Fruit fly (Drosophila melanogaster) whole organism, embryonic: ENCODE measurements around the gene fmt.
A peak's percentile ranks its signal among the peaks of the same experiment; 100 is the strongest.

Experiments used
- CG10209 ChIP-seq: fragments of 200-800 bp; sonication (Bioruptor generic); optimal IDR thresholded peaks from 3 replicates; lab custom pipeline; 2017; ENCODE audit warnings: missing biosample characterization, mild to moderate bottlenecking, missing genetic modification characterization, missing genetic modification reagents
- CG10267 ChIP-seq: fragments of 200-800 bp; sonication (Bioruptor generic); optimal IDR thresholded peaks from 2 replicates; lab custom pipeline; 2018; ENCODE audit warnings: missing biosample characterization, mild to moderate bottlenecking, missing genetic modification characterization, moderate library complexity
- CG11504 ChIP-seq: fragments of 200-800 bp; sonication (Bioruptor generic); optimal IDR thresholded peaks from 3 replicates; lab custom pipeline; 2019; ENCODE audit warnings: missing biosample characterization, mild to moderate bottlenecking, missing genetic modification characterization, moderate library complexity
- CG1603 ChIP-seq: fragments of 200-800 bp; sonication (Bioruptor generic); optimal IDR thresholded peaks from 2 replicates; lab custom pipeline; 2019; ENCODE audit warnings: missing biosample characterization, mild to moderate bottlenecking, missing genetic modification characterization, moderate library complexity
- CG1647 ChIP-seq: fragments of 200-800 bp; sonication (Bioruptor generic); optimal IDR thresholded peaks from 3 replicates; lab custom pipeline; 2016; ENCODE audit warnings: missing biosample characterization, missing genetic modification characterization
- CG16779 ChIP-seq: fragments of 200-800 bp; sonication (Bioruptor generic); IDR thresholded peaks from 2 replicates; pipeline ENCODE4 v1.3.6; 2022; ENCODE audit warnings: missing biosample characterization, missing genetic modification characterization
- CG17359 ChIP-seq: fragments of 200-800 bp; sonication (Bioruptor generic); optimal IDR thresholded peaks from 3 replicates; lab custom pipeline; 2018; ENCODE audit warnings: missing biosample characterization, mild to moderate bottlenecking, missing genetic modification characterization, moderate library complexity
- CG17361 ChIP-seq: fragments of 200-800 bp; sonication (Bioruptor generic); IDR thresholded peaks from 3 replicates; pipeline ENCODE4 v1.3.6; 2022; ENCODE audit warnings: missing biosample characterization, missing genetic modification characterization
- CG17568 ChIP-seq: fragments of 200-800 bp; sonication (Bioruptor generic); optimal IDR thresholded peaks from 2 replicates; lab custom pipeline; 2018; ENCODE audit warnings: missing biosample characterization, mild to moderate bottlenecking, missing genetic modification characterization, moderate library complexity
- CG2120 ChIP-seq: fragments of 200-800 bp; sonication (Bioruptor generic); optimal IDR thresholded peaks from 3 replicates; lab custom pipeline; 2016; ENCODE audit warnings: missing biosample characterization, missing genetic modification characterization
- CG2129 ChIP-seq: fragments of 200-800 bp; sonication (Bioruptor generic); IDR thresholded peaks from 2 replicates; pipeline ENCODE4 v1.3.6; 2022; ENCODE audit warnings: missing biosample characterization, missing genetic modification characterization; ENCODE audit not compliant: partially characterized antibody
- CG30403 ChIP-seq: fragments of 200-800 bp; sonication (Bioruptor generic); optimal IDR thresholded peaks from 3 replicates; lab custom pipeline; 2016; ENCODE audit warnings: missing biosample characterization, missing genetic modification characterization
- CG31224 ChIP-seq: fragments of 200-800 bp; sonication (Bioruptor generic); IDR thresholded peaks from 2 replicates; pipeline ENCODE4 v1.3.6; 2022; ENCODE audit warnings: missing biosample characterization, missing genetic modification characterization
- CG4360 ChIP-seq: fragments of 200-800 bp; sonication (Bioruptor generic); IDR thresholded peaks from 2 replicates; pipeline ENCODE4 v1.3.6; 2022; ENCODE audit warnings: missing biosample characterization, missing genetic modification characterization
- CG6654 ChIP-seq: fragments of 200-800 bp; sonication (Bioruptor generic); optimal IDR thresholded peaks from 2 replicates; lab custom pipeline; 2017; ENCODE audit warnings: missing biosample characterization, mild to moderate bottlenecking, missing genetic modification characterization
- CG6683 ChIP-seq: fragments of 200-800 bp; sonication (Bioruptor generic); optimal IDR thresholded peaks from 2 replicates; lab custom pipeline; 2017; ENCODE audit warnings: missing biosample characterization, mild to moderate bottlenecking, missing genetic modification characterization, missing genetic modification reagents
- CG6791 ChIP-seq: fragments of 200-800 bp; sonication (Bioruptor generic); IDR thresholded peaks from 3 replicates; pipeline ENCODE4 v1.3.6; 2022; ENCODE audit warnings: missing biosample characterization, missing genetic modification characterization; ENCODE audit not compliant: partially characterized antibody
- CG8089 ChIP-seq: fragments of 200-800 bp; sonication (Bioruptor generic); optimal IDR thresholded peaks from 3 replicates; lab custom pipeline; 2016; ENCODE audit warnings: missing biosample characterization, missing genetic modification characterization
- CG8388 ChIP-seq: fragments of 200-800 bp; sonication (Bioruptor generic); optimal IDR thresholded peaks from 2 replicates; lab custom pipeline; 2019; ENCODE audit warnings: missing biosample characterization, mild to moderate bottlenecking, missing genetic modification characterization, moderate library complexity
- Dip2 ChIP-seq: fragments of 200-800 bp; sonication (Bioruptor generic); IDR thresholded peaks from 2 replicates; pipeline ENCODE4 v1.3.6; 2022; ENCODE audit warnings: missing biosample characterization, missing genetic modification characterization
- Dp ChIP-seq: fragments of 200-800 bp; sonication (Bioruptor generic); optimal IDR thresholded peaks from 2 replicates; lab custom pipeline; 2018; ENCODE audit warnings: missing biosample characterization, mild to moderate bottlenecking, missing genetic modification characterization, moderate library complexity
- Drgx ChIP-seq: fragments of 200-800 bp; sonication (Bioruptor generic); IDR thresholded peaks from 2 replicates; pipeline ENCODE4 v1.3.6; 2022; ENCODE audit warnings: missing biosample characterization, missing genetic modification characterization
- HLH3B ChIP-seq: fragments of 200-800 bp; sonication (Bioruptor generic); IDR thresholded peaks from 2 replicates; pipeline ENCODE4 v1.3.6; 2022; ENCODE audit warnings: missing biosample characterization, missing genetic modification characterization
- HLH4C ChIP-seq: fragments of 200-800 bp; sonication (Bioruptor generic); IDR thresholded peaks from 3 replicates; pipeline ENCODE4 v1.3.6; 2022; ENCODE audit warnings: missing biosample characterization, missing genetic modification characterization; ENCODE audit not compliant: partially characterized antibody
- Hand ChIP-seq: fragments of 200-800 bp; sonication (Bioruptor generic); optimal IDR thresholded peaks from 2 replicates; lab custom pipeline; 2017; ENCODE audit warnings: mild to moderate bottlenecking, missing biosample characterization, missing genetic modification reagents, missing genetic modification characterization
- MBD-R2 ChIP-seq: fragments of 200-800 bp; sonication (Bioruptor generic); IDR thresholded peaks from 2 replicates; pipeline ENCODE4 v1.3.6; 2022; ENCODE audit warnings: missing biosample characterization, missing genetic modification characterization
- Mes4 ChIP-seq: fragments of 200-800 bp; sonication (Bioruptor generic); optimal IDR thresholded peaks from 2 replicates; lab custom pipeline; 2016; ENCODE audit warnings: missing biosample characterization, missing genetic modification characterization
- NK7.1 ChIP-seq: fragments of 200-800 bp; sonication (Bioruptor generic); optimal IDR thresholded peaks from 3 replicates; lab custom pipeline; 2016; ENCODE audit warnings: missing biosample characterization, missing genetic modification characterization
- Rfx ChIP-seq: fragments of 200-800 bp; sonication (Bioruptor generic); IDR thresholded peaks from 2 replicates; pipeline ENCODE4 v1.3.6; 2022; ENCODE audit warnings: missing biosample characterization, missing genetic modification characterization
- abd-A ChIP-seq: fragments of 200-800 bp; sonication (Bioruptor generic); optimal IDR thresholded peaks from 3 replicates; lab custom pipeline; 2019; ENCODE audit warnings: missing biosample characterization, mild to moderate bottlenecking, missing genetic modification characterization, moderate library complexity
- bab2 ChIP-seq: fragments of 200-800 bp; sonication (Bioruptor generic); optimal IDR thresholded peaks from 2 replicates; lab custom pipeline; 2016; ENCODE audit warnings: missing biosample characterization, missing genetic modification characterization
- btn ChIP-seq: fragments of 200-800 bp; sonication (Bioruptor generic); optimal IDR thresholded peaks from 2 replicates; lab custom pipeline; 2016; ENCODE audit warnings: missing biosample characterization, missing genetic modification characterization
- chm ChIP-seq: fragments of 200-800 bp; sonication (Bioruptor generic); IDR thresholded peaks from 2 replicates; pipeline ENCODE4 v1.3.6; 2022; ENCODE audit warnings: missing biosample characterization, missing genetic modification characterization
- chn ChIP-seq: fragments of 200-800 bp; sonication (Bioruptor generic); optimal IDR thresholded peaks from 2 replicates; lab custom pipeline; 2016; ENCODE audit warnings: missing biosample characterization, missing genetic modification characterization
- ewg ChIP-seq: fragments of 200-800 bp; sonication (Bioruptor generic); optimal IDR thresholded peaks from 3 replicates; lab custom pipeline; 2017; ENCODE audit warnings: mild to moderate bottlenecking, missing biosample characterization, missing genetic modification reagents, missing genetic modification characterization
- fd102C ChIP-seq: fragments of 200-800 bp; sonication (Bioruptor generic); optimal IDR thresholded peaks from 2 replicates; lab custom pipeline; 2018; ENCODE audit warnings: missing biosample characterization, mild to moderate bottlenecking, missing genetic modification characterization, moderate library complexity
- fd64A ChIP-seq: fragments of 200-800 bp; sonication (Bioruptor generic); optimal IDR thresholded peaks from 3 replicates; lab custom pipeline; 2018; ENCODE audit warnings: missing biosample characterization, mild to moderate bottlenecking, missing genetic modification characterization
- gcm2 ChIP-seq: fragments of 200-800 bp; sonication (Bioruptor generic); optimal IDR thresholded peaks from 2 replicates; lab custom pipeline; 2016; ENCODE audit warnings: missing biosample characterization, missing genetic modification characterization
- gt ChIP-seq: fragments of 200-800 bp; sonication (Bioruptor generic); IDR thresholded peaks from 2 replicates; pipeline ENCODE4 v1.3.6; 2022; ENCODE audit warnings: missing biosample characterization, missing genetic modification characterization
- lilli ChIP-seq: fragments of 200-800 bp; sonication (Bioruptor generic); optimal IDR thresholded peaks from 3 replicates; lab custom pipeline; 2016; ENCODE audit warnings: missing biosample characterization, missing genetic modification characterization
- lov ChIP-seq, 2 experiments: fragments of 200-800 bp in 1 of 2; fragments of >200 bp in 1 of 2; sonication (Bioruptor generic) in 1 of 2; IDR thresholded peaks in 1 of 2; optimal IDR thresholded peaks in 1 of 2; 2 replicates in 1 of 2; 3 replicates in 1 of 2; pipeline versions ENCODE4 v1.3.6 to Lab custom; 2017 to 2022; ENCODE audit warnings: missing biosample characterization in 1 of 2, missing genetic modification characterization in 1 of 2
- pb ChIP-seq: fragments of 200-800 bp; sonication (Bioruptor generic); optimal IDR thresholded peaks from 3 replicates; lab custom pipeline; 2016; ENCODE audit warnings: missing biosample characterization, missing genetic modification characterization
- sob ChIP-seq: fragments of 200-800 bp; sonication (Bioruptor generic); IDR thresholded peaks from 2 replicates; pipeline ENCODE4 v1.3.6; 2022; ENCODE audit warnings: missing biosample characterization, missing genetic modification characterization
- stc ChIP-seq: fragments of 200-800 bp; sonication (Bioruptor generic); IDR thresholded peaks from 2 replicates; pipeline ENCODE4 v1.3.6; 2022; ENCODE audit warnings: missing biosample characterization, missing genetic modification characterization
- tgo ChIP-seq: fragments of 200-800 bp; sonication (Bioruptor generic); IDR thresholded peaks from 3 replicates; pipeline ENCODE4 v1.3.6; 2022; ENCODE audit warnings: missing biosample characterization, missing genetic modification characterization
- tio ChIP-seq: fragments of 200-800 bp; sonication (Bioruptor generic); optimal IDR thresholded peaks from 2 replicates; lab custom pipeline; 2017; ENCODE audit warnings: missing biosample characterization, missing genetic modification characterization, inconsistent platforms
- tll ChIP-seq, 2 experiments: fragments of 200-800 bp in 1 of 2; fragments of >200 bp in 1 of 2; sonication (Bioruptor generic) in 1 of 2; optimal IDR thresholded peaks; 2 replicates each; lab custom pipeline; 2017 to 2019; ENCODE audit warnings: missing biosample characterization in 2 of 2, missing genetic modification characterization in 2 of 2, mild to moderate bottlenecking in 1 of 2, moderate library complexity in 1 of 2
- trh ChIP-seq: fragments of 200-800 bp; sonication (Bioruptor generic); optimal IDR thresholded peaks from 2 replicates; lab custom pipeline; 2016; ENCODE audit warnings: missing biosample characterization, missing genetic modification characterization
- unpg ChIP-seq: fragments of 200-800 bp; sonication (Bioruptor generic); optimal IDR thresholded peaks from 3 replicates; lab custom pipeline; 2018; ENCODE audit warnings: missing biosample characterization, mild to moderate bottlenecking, missing genetic modification characterization, moderate library complexity
- zen2 ChIP-seq: fragments of 200-800 bp; sonication (Bioruptor generic); IDR thresholded peaks from 3 replicates; pipeline ENCODE4 v1.3.6; 2022; ENCODE audit warnings: missing biosample characterization, missing genetic modification characterization; ENCODE audit not compliant: partially characterized antibody

fmt gene

DNA sequence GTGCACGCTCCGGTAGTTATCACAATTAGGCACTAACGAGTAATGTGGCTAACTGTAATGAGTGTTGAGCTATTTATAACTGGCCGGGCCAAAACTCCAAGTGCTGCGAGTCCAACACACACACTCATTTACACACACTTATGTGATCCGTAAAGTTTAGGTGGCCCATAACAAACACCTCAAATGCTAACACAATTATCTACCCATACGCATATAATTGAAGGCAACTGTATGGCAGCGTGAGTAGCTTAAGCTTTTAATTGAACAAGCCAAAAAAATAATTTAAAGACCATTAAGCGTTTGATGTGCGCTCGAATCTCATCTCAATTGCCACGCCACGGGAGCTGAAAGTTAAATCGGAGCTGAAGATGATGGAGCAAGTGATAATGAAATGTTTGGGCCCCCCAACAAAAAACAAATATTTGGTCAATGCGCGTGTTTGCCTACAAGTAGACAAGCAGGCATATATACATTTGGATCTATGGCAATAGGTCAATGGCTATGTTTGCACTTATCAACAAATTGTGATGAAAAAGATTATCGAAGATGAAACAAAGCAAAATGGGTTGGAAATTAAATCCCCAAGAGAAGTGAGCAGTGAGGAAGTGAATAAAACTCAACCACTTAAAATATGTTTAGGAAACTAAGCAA, 33.6 kb downstream of the fmt start, which contains the start of gene Cpr65Av (continued):
- TF ChIP-seq CG11504 (peak; percentile 12), gcm2 (GFP tag; lab: Kevin White, UChicago) (no peak), CG8089 (GFP tag; lab: Kevin White, UChicago) (no peak), ewg (GFP tag; lab: Kevin White, UChicago) (no peak), CG4360 (GFP tag; lab: Robert Waterston, UW) (no peak), CG17361 (no peak), CG10267 (tag; lab: Kevin White, UChicago) (no peak), lilli (no peak), CG1603 (tag; lab: Kevin White, UChicago) (peak; percentile 48), CG6654 (GFP tag; lab: Kevin White, UChicago) (no peak), CG2120 (GFP tag; lab: Kevin White, UChicago) (no peak), Dp (GFP tag; lab: Kevin White, UChicago) (no peak), CG10209 (GFP tag; lab: Kevin White, UChicago) (peak; percentile 10), zen2 (GFP tag; lab: Robert Waterston, UW) (no peak), CG30403 (GFP tag; lab: Kevin White, UChicago) (no peak), fd64A (peak; percentile 16), Drgx (no peak), pb (GFP tag; lab: Kevin White, UChicago) (no peak), stc (GFP tag; lab: Robert Waterston, UW) (no peak), abd-A (tag; lab: Kevin White, UChicago) (no peak), HLH3B (GFP tag; lab: Robert Waterston, UW) (0 out of 2 replicates have a peak, but pooled peaks have one; percentile 34), CG6683 (GFP tag; lab: Kevin White, UChicago) (no peak), fd102C (GFP tag; lab: Kevin White, UChicago) (no peak), sob (GFP tag; lab: Robert Waterston, UW) (no peak), HLH4C (GFP tag; lab: Robert Waterston, UW) (no peak), tgo (GFP tag; lab: Robert Waterston, UW) (no peak), tll (GFP tag; optimal IDR thresholded peaks at IDR 0.05; lab: Kevin White, UChicago) (no peak), CG17568 (GFP tag; lab: Kevin White, UChicago) (no peak), btn (GFP tag; lab: Kevin White, UChicago) (no peak), chm (GFP tag; lab: Robert Waterston, UW) (no peak), CG17359 (tag; lab: Kevin White, UChicago) (peak; percentile 40), chn (GFP tag; lab: Kevin White, UChicago) (no peak), Dip2 (GFP tag; lab: Robert Waterston, UW) (no peak), CG16779 (GFP tag; lab: Robert Waterston, UW) (no peak), Hand (GFP tag; lab: Kevin White, UChicago) (no peak), CG31224 (GFP tag; lab: Robert Waterston, UW) (no peak), bab2 (GFP tag; lab: Kevin White, UChicago) (no peak), CG8388 (GFP tag; lab: Kevin White, UChicago) (no peak), CG6791 (no peak), MBD-R2 (GFP tag; lab: Robert Waterston, UW) (no peak), Rfx (no peak), trh (no peak), Mes4 (GFP tag; lab: Kevin White, UChicago) (no peak), tio (no peak), gt (no peak), CG1647 (GFP tag; lab: Kevin White, UChicago) (no peak), NK7.1 (GFP tag; lab: Kevin White, UChicago) (no peak), CG2129 (GFP tag; lab: Robert Waterston, UW) (no peak), lov (optimal IDR thresholded peaks at IDR 0.05; lab: Kevin White, UChicago) (no peak), lov (GFP tag; IDR thresholded peaks at IDR 0.05; lab: Robert Waterston, UW) (no peak), unpg (GFP tag; lab: Kevin White, UChicago) (peak; percentile 24)
